Worm (Caenorhabditis elegans) whole organism, young adult: ENCODE data around the gene Y110A2AL.1.

Experiments
- B0019.2 ChIP-seq: fragments of 200-800 bp; sonication (Bioruptor generic); conservative IDR thresholded peaks from 2 replicates; pipeline ENCODE4 v1.3.6; 2022; ENCODE audit warnings: missing genetic modification reagents, missing genetic modification characterization, missing compliant biosample characterization
- B0035.1 ChIP-seq: sonication (generic microtip); optimal IDR thresholded peaks from 2 replicates; lab custom pipeline; 2016; ENCODE audit warnings: missing genetic modification characterization, mild to moderate bottlenecking, missing compliant biosample characterization, missing genotype, missing genetic modification reagents
- B0336.3 ChIP-seq: fragments of 200-800 bp; sonication (Bioruptor generic); IDR thresholded peaks from 2 replicates; pipeline ENCODE4 v1.3.6; 2022; ENCODE audit warnings: missing genetic modification characterization, missing compliant biosample characterization
- C17E4.6 ChIP-seq: fragments of 200-800 bp; sonication (Bioruptor generic); IDR thresholded peaks from 2 replicates; pipeline ENCODE4 v1.3.6; 2022; ENCODE audit warnings: missing genetic modification reagents, missing genetic modification characterization, missing compliant biosample characterization
- F10E7.11 ChIP-seq: sonication (generic microtip); optimal IDR thresholded peaks from 2 replicates; lab custom pipeline; 2017; ENCODE audit warnings: mild to moderate bottlenecking, missing genetic modification characterization, moderate library complexity, missing compliant biosample characterization
- F22D6.2 ChIP-seq: sonication (generic microtip); optimal IDR thresholded peaks from 2 replicates; lab custom pipeline; 2016; ENCODE audit warnings: mild to moderate bottlenecking, missing genetic modification characterization, missing compliant biosample characterization
- F23B12.7 ChIP-seq: sonication (generic microtip); optimal IDR thresholded peaks from 2 replicates; lab custom pipeline; 2017; ENCODE audit warnings: missing genetic modification characterization, mild to moderate bottlenecking, missing compliant biosample characterization, antibody characterized with exemption, moderate library complexity; ENCODE audit not compliant: insufficient read depth
- F37B4.10 ChIP-seq: fragments of 200-800 bp; sonication (Bioruptor generic); IDR thresholded peaks from 2 replicates; pipeline ENCODE4 v1.3.6; 2022; ENCODE audit warnings: missing genetic modification characterization, missing compliant biosample characterization
- F52B5.7 ChIP-seq: sonication (generic microtip); optimal IDR thresholded peaks from 2 replicates; lab custom pipeline; 2016; ENCODE audit warnings: mild to moderate bottlenecking, missing genetic modification characterization, missing compliant biosample characterization
- Y95B8A.8 ChIP-seq: fragments of 200-800 bp; sonication (Bioruptor generic); IDR thresholded peaks from 2 replicates; pipeline ENCODE4 v1.3.6; 2022; ENCODE audit warnings: missing genetic modification reagents, missing genetic modification characterization, missing compliant biosample characterization
- aptf-2 ChIP-seq: fragments of 200-800 bp; sonication (Bioruptor generic); conservative IDR thresholded peaks from 2 replicates; pipeline ENCODE4 v1.3.6; 2022; ENCODE audit warnings: missing genetic modification reagents, missing genetic modification characterization, missing compliant biosample characterization
- atf-7 ChIP-seq: sonication (generic microtip); optimal IDR thresholded peaks from 2 replicates; lab custom pipeline; 2017; ENCODE audit warnings: mild to moderate bottlenecking, missing genetic modification characterization, missing compliant biosample characterization
- attf-5 ChIP-seq: fragments of 200-800 bp; sonication (Bioruptor generic); optimal IDR thresholded peaks from 2 replicates; lab custom pipeline; 2018; ENCODE audit warnings: mild to moderate bottlenecking, missing genetic modification characterization, missing compliant biosample characterization
- bed-1 ChIP-seq: fragments of 200-800 bp; sonication (Bioruptor generic); IDR thresholded peaks from 2 replicates; pipeline ENCODE4 v1.3.6; 2022; ENCODE audit warnings: missing genetic modification reagents, missing genetic modification characterization, missing compliant biosample characterization
- ccch-3 ChIP-seq: fragments of 200-800 bp; sonication (Bioruptor generic); optimal IDR thresholded peaks from 2 replicates; lab custom pipeline; 2018; ENCODE audit warnings: mild to moderate bottlenecking, missing genetic modification characterization, missing compliant biosample characterization
- cebp-1 ChIP-seq, 2 experiments: fragments of 200-800 bp in 1 of 2; sonication (Bioruptor generic) in 1 of 2; sonication (generic microtip) in 1 of 2; IDR thresholded peaks in 1 of 2; optimal IDR thresholded peaks in 1 of 2; 2 replicates each; pipeline versions ENCODE4 v1.3.6 to Lab custom; 2017 to 2022; ENCODE audit warnings: missing compliant biosample characterization in 2 of 2, missing genetic modification characterization in 2 of 2, mild to moderate bottlenecking in 1 of 2, missing genetic modification reagents in 1 of 2, moderate library complexity in 1 of 2
- ceh-100 ChIP-seq: fragments of 200-800 bp; sonication (Bioruptor generic); IDR thresholded peaks from 2 replicates; pipeline ENCODE4 v1.3.6; 2022; ENCODE audit warnings: missing genetic modification reagents, missing genetic modification characterization, missing compliant biosample characterization
- ceh-27 ChIP-seq: fragments of 200-800 bp; sonication (Bioruptor generic); optimal IDR thresholded peaks from 2 replicates; lab custom pipeline; 2018; ENCODE audit warnings: mild to moderate bottlenecking, missing genetic modification characterization, moderate library complexity, missing compliant biosample characterization
- ceh-91 ChIP-seq: fragments of 200-800 bp; sonication (Bioruptor generic); IDR thresholded peaks from 2 replicates; pipeline ENCODE4 v1.3.6; 2022; ENCODE audit warnings: missing genetic modification reagents, missing genetic modification characterization, missing compliant biosample characterization
- dox-1 ChIP-seq: fragments of 200-800 bp; sonication (Bioruptor generic); IDR thresholded peaks from 2 replicates; pipeline ENCODE4 v1.3.6; 2022; ENCODE audit warnings: missing genetic modification reagents, missing genetic modification characterization, missing compliant biosample characterization
- dpff-1 ChIP-seq: sonication (generic microtip); optimal IDR thresholded peaks from 2 replicates; lab custom pipeline; 2017; ENCODE audit warnings: mild to moderate bottlenecking, missing genetic modification characterization, missing compliant biosample characterization
- egl-18 ChIP-seq: fragments of 200-800 bp; sonication (Bioruptor generic); IDR thresholded peaks from 2 replicates; pipeline ENCODE4 v1.3.6; 2022; ENCODE audit warnings: missing genetic modification reagents, missing genetic modification characterization, missing compliant biosample characterization
- egl-44 ChIP-seq: fragments of 200-800 bp; sonication (Bioruptor generic); IDR thresholded peaks from 2 replicates; pipeline ENCODE4 v1.3.6; 2022; ENCODE audit warnings: missing genetic modification reagents, missing genetic modification characterization, missing compliant biosample characterization
- egrh-3 ChIP-seq: fragments of 200-800 bp; sonication (Bioruptor generic); IDR thresholded peaks from 2 replicates; pipeline ENCODE4 v1.3.6; 2022; ENCODE audit warnings: missing genetic modification reagents, missing genetic modification characterization, missing compliant biosample characterization
- ekl-4 ChIP-seq: fragments of 200-800 bp; sonication (Bioruptor generic); IDR thresholded peaks from 2 replicates; pipeline ENCODE4 v1.3.6; 2022; ENCODE audit warnings: missing genetic modification reagents, missing genetic modification characterization, missing compliant biosample characterization
- gei-17 ChIP-seq: fragments of 200-800 bp; sonication (Bioruptor generic); optimal IDR thresholded peaks from 2 replicates; lab custom pipeline; 2018; ENCODE audit warnings: mild to moderate bottlenecking, missing genetic modification characterization, missing compliant biosample characterization
- hlh-26 ChIP-seq: fragments of 200-800 bp; sonication (Bioruptor generic); conservative IDR thresholded peaks from 2 replicates; pipeline ENCODE4 v1.3.6; 2022; ENCODE audit warnings: missing genetic modification reagents, missing genetic modification characterization, missing compliant biosample characterization
- let-526 ChIP-seq: fragments of 200-800 bp; sonication (Bioruptor generic); IDR thresholded peaks from 2 replicates; pipeline ENCODE4 v1.3.6; 2022; ENCODE audit warnings: missing genetic modification reagents, missing genetic modification characterization, missing compliant biosample characterization
- lin-40 ChIP-seq: sonication (generic microtip); optimal IDR thresholded peaks from 2 replicates; lab custom pipeline; 2016; ENCODE audit warnings: missing genetic modification characterization, mild to moderate bottlenecking, missing compliant biosample characterization, missing genotype, missing genetic modification reagents
- lin-54 ChIP-seq: fragments of 200-800 bp; sonication (Bioruptor generic); optimal IDR thresholded peaks from 2 replicates; lab custom pipeline; 2018; ENCODE audit warnings: mild to moderate bottlenecking, missing genetic modification characterization, missing compliant biosample characterization
- lir-1 ChIP-seq: fragments of 200-800 bp; sonication (Bioruptor generic); conservative IDR thresholded peaks from 2 replicates; pipeline ENCODE4 v1.3.6; 2022; ENCODE audit warnings: missing genetic modification reagents, missing genetic modification characterization, missing compliant biosample characterization
- madf-10 ChIP-seq: sonication (generic microtip); optimal IDR thresholded peaks from 2 replicates; lab custom pipeline; 2016; ENCODE audit warnings: mild to moderate bottlenecking, missing genetic modification characterization, missing compliant biosample characterization
- pbrm-1 ChIP-seq: fragments of 200-800 bp; sonication (Bioruptor generic); IDR thresholded peaks from 2 replicates; pipeline ENCODE4 v1.3.6; 2022; ENCODE audit warnings: missing genetic modification reagents, missing genetic modification characterization, missing compliant biosample characterization
- pha-4 ChIP-seq: fragments of 150-350 bp; sonication (generic microtip); optimal IDR thresholded peaks from 2 replicates; lab custom pipeline; 2014; ENCODE audit warnings: missing biosample characterization, missing genetic modification reagents, missing genetic modification characterization
- rec-8 ChIP-seq, 2 experiments: sonication (generic microtip); optimal IDR thresholded peaks; 2 replicates each; lab custom pipeline; 2016; ENCODE audit warnings: mild to moderate bottlenecking in 2 of 2, missing genetic modification characterization in 2 of 2, missing genetic modification reagents in 2 of 2, missing genotype in 2 of 2, missing biosample characterization in 1 of 2, missing compliant biosample characterization in 1 of 2, moderate library complexity in 1 of 2
- sdz-38 ChIP-seq: sonication (generic microtip); optimal IDR thresholded peaks from 2 replicates; lab custom pipeline; 2016; ENCODE audit warnings: missing genotype, missing genetic modification characterization, missing compliant biosample characterization
- sea-2 ChIP-seq: fragments of 200-800 bp; sonication (Bioruptor generic); IDR thresholded peaks from 2 replicates; pipeline ENCODE4 v1.3.6; 2022; ENCODE audit warnings: missing genetic modification characterization, missing compliant biosample characterization
- tbx-9 ChIP-seq: sonication (generic microtip); optimal IDR thresholded peaks from 2 replicates; lab custom pipeline; 2016; ENCODE audit warnings: borderline replicate concordance, missing genetic modification characterization, inconsistent platforms, missing compliant biosample characterization
- xnd-1 ChIP-seq: sonication (generic microtip); optimal IDR thresholded peaks from 2 replicates; lab custom pipeline; 2016; ENCODE audit warnings: missing genotype, missing genetic modification reagents, missing genetic modification characterization, missing compliant biosample characterization
- zim-3 ChIP-seq: sonication (generic microtip); optimal IDR thresholded peaks from 2 replicates; lab custom pipeline; 2017; ENCODE audit warnings: mild to moderate bottlenecking, missing genetic modification characterization, moderate library complexity, missing compliant biosample characterization
- ztf-22 ChIP-seq: fragments of 200-800 bp; sonication (Bioruptor generic); optimal IDR thresholded peaks from 2 replicates; lab custom pipeline; 2018; ENCODE audit warnings: mild to moderate bottlenecking, missing genetic modification characterization, moderate library complexity, missing compliant biosample characterization
- ztf-25 ChIP-seq: fragments of 200-800 bp; sonication (Bioruptor generic); IDR thresholded peaks from 2 replicates; pipeline ENCODE4 v1.3.6; 2022; ENCODE audit warnings: missing genetic modification reagents, missing genetic modification characterization, missing compliant biosample characterization

Gene Y110A2AL.1

ce11 chrII:2885518-2886449, 10.9 kb downstream of the Y110A2AL.1 start:
- no peak for TF ChIP-seq egl-18 (GFP tag; lab: Robert Waterston, UW)
- no peak for TF ChIP-seq madf-10 (tag; lab: Kevin White, UChicago)
- TF ChIP-seq lin-40 (tag; lab: Kevin White, UChicago): no peak
- no peak for TF ChIP-seq B0035.1 (tag; lab: Kevin White, UChicago)

- TF ChIP-seq ceh-91 (GFP tag; lab: Robert Waterston, UW): peak; percentile 79
- no peak for TF ChIP-seq gei-17
- no peak for TF ChIP-seq sea-2 (GFP tag; lab: Robert Waterston, UW)
- TF ChIP-seq atf-7: peak; percentile 68
- peak; percentile 94 for TF ChIP-seq dox-1 (GFP tag; lab: Robert Waterston, UW)
- peak; percentile 68; the same call in 1 of the 2 replicates for TF ChIP-seq egl-44 (GFP tag; lab: Robert Waterston, UW)
- TF ChIP-seq ekl-4 (GFP tag; lab: Robert Waterston, UW): peak; percentile 68
- peak; percentile 96 for TF ChIP-seq ceh-27 (GFP tag; lab: Kevin White, UChicago)
- peak; percentile 60 for TF ChIP-seq zim-3 (tag; lab: Kevin White, UChicago)
- peak; percentile 91 for TF ChIP-seq let-526 (GFP tag; lab: Robert Waterston, UW)
- TF ChIP-seq ceh-100 (GFP tag; lab: Robert Waterston, UW): peak; percentile 85
- TF ChIP-seq bed-1 (GFP tag; lab: Robert Waterston, UW): no peak
- peak; percentile 63; the same call in 1 of the 2 replicates for TF ChIP-seq B0019.2
- 0 out of 2 replicates have a peak, but pooled peaks have one; percentile 37 for TF ChIP-seq C17E4.6 (GFP tag; lab: Robert Waterston, UW)
- 0 out of 2 replicates have a peak, but pooled peaks have one; percentile 31 for TF ChIP-seq ztf-25 (GFP tag; lab: Robert Waterston, UW)
- TF ChIP-seq egrh-3: peak; percentile 52; the same call in 1 of the 2 replicates
- TF ChIP-seq F22D6.2: peak; percentile 66
- peak; percentile 93 for TF ChIP-seq ccch-3
- TF ChIP-seq attf-5: peak; percentile 75
- TF ChIP-seq F52B5.7 (tag; lab: Kevin White, UChicago): peak; percentile 72
- TF ChIP-seq pbrm-1 (GFP tag; lab: Robert Waterston, UW): peak; percentile 92
- peak; percentile 37; the same call in 1 of the 2 replicates for TF ChIP-seq cebp-1 (GFP tag; IDR thresholded peaks at IDR 0.05; lab: Robert Waterston, UW)
- TF ChIP-seq cebp-1 (tag; optimal IDR thresholded peaks at IDR 0.05; lab: Kevin White, UChicago): peak; percentile 75
- TF ChIP-seq F23B12.7: peak; percentile 45
- TF ChIP-seq rec-8 (tag; optimal IDR thresholded peaks at IDR 0.05; lab: Kevin White, UChicago): peak; percentile 28 to 56
- no peak for TF ChIP-seq tbx-9 (tag; lab: Kevin White, UChicago)
- peak; percentile 77 for TF ChIP-seq Y95B8A.8 (GFP tag; lab: Robert Waterston, UW)
- TF ChIP-seq ztf-22 (GFP tag; lab: Kevin White, UChicago): peak; percentile 30
- no peak for TF ChIP-seq dpff-1 (tag; lab: Kevin White, UChicago)
- TF ChIP-seq pha-4 (tag; lab: Kevin White, UChicago): no peak
- TF ChIP-seq aptf-2 (GFP tag; lab: Robert Waterston, UW): peak; percentile 75; the same call in 1 of the 2 replicates
- TF ChIP-seq xnd-1 (tag; lab: Kevin White, UChicago): peak; percentile 37
- TF ChIP-seq F10E7.11 (tag; lab: Kevin White, UChicago): no peak
- peak; percentile 81 for TF ChIP-seq lin-54 (GFP tag; lab: Kevin White, UChicago)
- TF ChIP-seq F37B4.10 (GFP tag; lab: Robert Waterston, UW): no peak
- TF ChIP-seq lir-1 (GFP tag; lab: Robert Waterston, UW): no peak; the same call in 1 of the 2 replicates
- TF ChIP-seq B0336.3 (GFP tag; lab: Robert Waterston, UW): peak; percentile 85
- no peak for TF ChIP-seq hlh-26
- TF ChIP-seq sdz-38 (tag; lab: Kevin White, UChicago): no peak
Measured at ce11 chrII:2888957-2889630, 14.2 kb downstream of the Y110A2AL.1 start, which contains the start of gene pinn-1. Gene pinn-1 (minus strand): TSS chrII:2889007.
